Fruit fly (Drosophila melanogaster): ENCODE results near the gene brv2.

The brv2 gene

dm6 chr3L:17344596-17344995, at the start of gene brv2:
TSS of gene brv2 (minus strand) at chr3L:17344696.
- TF ChIP-seq Myc (optimal IDR thresholded peaks at IDR 0.05) (no peak), ttk (optimal IDR thresholded peaks at IDR 0.05) (no peak), psq (optimal IDR thresholded peaks at IDR 0.05) (no peak), Sin3A (optimal IDR thresholded peaks at IDR 0.05) (no peak), h (optimal IDR thresholded peaks at IDR 0.05) (no peak), insv (optimal IDR thresholded peaks at IDR 0.05) (no peak)

- TF ChIP-seq Myc (optimal IDR thresholded peaks at IDR 0.05) (no peak), Sin3A (optimal IDR thresholded peaks at IDR 0.05) (no peak), h (optimal IDR thresholded peaks at IDR 0.05) (no peak), psq (optimal IDR thresholded peaks at IDR 0.05) (no peak), insv (optimal IDR thresholded peaks at IDR 0.05) (no peak), ttk (optimal IDR thresholded peaks at IDR 0.05) (no peak)
Measured at dm6 chr3L:17393098-17393497, 48.6 kb upstream of the brv2 start.

- TF ChIP-seq Myc (optimal IDR thresholded peaks at IDR 0.05) (no peak), Sin3A (optimal IDR thresholded peaks at IDR 0.05) (no peak), psq (optimal IDR thresholded peaks at IDR 0.05) (no peak)
Measured at dm6 chr3L:17392412-17392811, 47.9 kb upstream of the brv2 start.

- TF ChIP-seq ttk (optimal IDR thresholded peaks at IDR 0.05) (no peak), psq (optimal IDR thresholded peaks at IDR 0.05) (no peak), h (optimal IDR thresholded peaks at IDR 0.05) (no peak), Sin3A (optimal IDR thresholded peaks at IDR 0.05) (no peak), Myc (optimal IDR thresholded peaks at IDR 0.05) (no peak), insv (optimal IDR thresholded peaks at IDR 0.05) (no peak)
Measured at dm6 chr3L:17391132-17391531, 46.6 kb upstream of the brv2 start.

dm6 chr3L:17388895-17389294, 44.4 kb upstream of the brv2 start, which contains the start of gene CG13731:
TSS of gene CG13731 (minus strand) at chr3L:17388956.
- no peak for TF ChIP-seq Myc (optimal IDR thresholded peaks at IDR 0.05)
- TF ChIP-seq ttk (optimal IDR thresholded peaks at IDR 0.05): no peak
- TF ChIP-seq h (optimal IDR thresholded peaks at IDR 0.05): no peak
- TF ChIP-seq Sin3A (optimal IDR thresholded peaks at IDR 0.05): no peak
- no peak for TF ChIP-seq insv (optimal IDR thresholded peaks at IDR 0.05)
- TF ChIP-seq psq (optimal IDR thresholded peaks at IDR 0.05): no peak

- TF ChIP-seq Myc (optimal IDR thresholded peaks at IDR 0.05) (no peak), insv (optimal IDR thresholded peaks at IDR 0.05) (no peak), h (optimal IDR thresholded peaks at IDR 0.05) (no peak), Sin3A (optimal IDR thresholded peaks at IDR 0.05) (no peak), ttk (optimal IDR thresholded peaks at IDR 0.05) (no peak), psq (optimal IDR thresholded peaks at IDR 0.05) (no peak)
Measured at dm6 chr3L:17386612-17387382, 42.3 kb upstream of the brv2 start.

dm6 chr3L:17383714-17384113, 39.2 kb upstream of the brv2 start:
- no peak for TF ChIP-seq Sin3A (optimal IDR thresholded peaks at IDR 0.05)
- TF ChIP-seq psq (optimal IDR thresholded peaks at IDR 0.05): no peak
- TF ChIP-seq ttk (optimal IDR thresholded peaks at IDR 0.05): no peak
- TF ChIP-seq insv (optimal IDR thresholded peaks at IDR 0.05): no peak
- no peak for TF ChIP-seq Myc (optimal IDR thresholded peaks at IDR 0.05)
- no peak for TF ChIP-seq h (optimal IDR thresholded peaks at IDR 0.05)

- TF ChIP-seq Sin3A (optimal IDR thresholded peaks at IDR 0.05) (no peak), psq (optimal IDR thresholded peaks at IDR 0.05) (no peak), insv (optimal IDR thresholded peaks at IDR 0.05) (no peak), Myc (optimal IDR thresholded peaks at IDR 0.05) (no peak), h (optimal IDR thresholded peaks at IDR 0.05) (no peak), ttk (optimal IDR thresholded peaks at IDR 0.05) (no peak)
Measured at dm6 chr3L:17383285-17383684, 38.8 kb upstream of the brv2 start.

- no peak for TF ChIP-seq Sin3A (optimal IDR thresholded peaks at IDR 0.05)
Measured at dm6 chr3L:17382628-17383027, 38.1 kb upstream of the brv2 start, which contains the start of gene CG13728. TSS of gene CG13728 (minus strand) at chr3L:17382728.

- no peak for TF ChIP-seq h (optimal IDR thresholded peaks at IDR 0.05)
Measured at dm6 chr3L:17381990-17382389, 37.5 kb upstream of the brv2 start.

- TF ChIP-seq psq (optimal IDR thresholded peaks at IDR 0.05) (no peak), Myc (optimal IDR thresholded peaks at IDR 0.05) (no peak), ttk (optimal IDR thresholded peaks at IDR 0.05) (no peak), insv (optimal IDR thresholded peaks at IDR 0.05) (no peak), h (optimal IDR thresholded peaks at IDR 0.05) (no peak), Sin3A (optimal IDR thresholded peaks at IDR 0.05) (no peak)
Measured at dm6 chr3L:17379311-17379710, 34.8 kb upstream of the brv2 start, which contains the start of gene Cad74A. TSS of gene Cad74A (minus strand) at chr3L:17379530.

dm6 chr3L:17374956-17375621, 30.6 kb upstream of the brv2 start:
- TF ChIP-seq psq (optimal IDR thresholded peaks at IDR 0.05) (no peak), ttk (optimal IDR thresholded peaks at IDR 0.05) (no peak), Sin3A (optimal IDR thresholded peaks at IDR 0.05) (no peak), h (optimal IDR thresholded peaks at IDR 0.05) (no peak), Myc (optimal IDR thresholded peaks at IDR 0.05) (no peak), insv (optimal IDR thresholded peaks at IDR 0.05) (no peak)

- TF ChIP-seq Sin3A (optimal IDR thresholded peaks at IDR 0.05): no peak
- TF ChIP-seq psq (optimal IDR thresholded peaks at IDR 0.05): no peak
- no peak for TF ChIP-seq Myc (optimal IDR thresholded peaks at IDR 0.05)
- TF ChIP-seq h (optimal IDR thresholded peaks at IDR 0.05): no peak
- TF ChIP-seq insv (optimal IDR thresholded peaks at IDR 0.05): no peak
- no peak for TF ChIP-seq ttk (optimal IDR thresholded peaks at IDR 0.05)
Measured at dm6 chr3L:17366936-17367335, 22.4 kb upstream of the brv2 start.

Data from Kc167 (cell line).